Fruit fly (Drosophila melanogaster) whole organism, embryonic: ENCODE data around the gene Atg13.
A peak's percentile ranks its signal among the peaks of the same experiment; 100 is the strongest.

ENCODE experiments used
- Atf3 ChIP-seq: fragments of 200-800 bp; sonication (Bioruptor generic); optimal IDR thresholded peaks from 3 replicates; lab custom pipeline; 2016; ENCODE audit warnings: missing biosample characterization, missing genetic modification characterization
- Blimp-1 ChIP-seq: fragments of 200-800 bp; sonication (Bioruptor generic); optimal IDR thresholded peaks from 3 replicates; lab custom pipeline; 2018; ENCODE audit warnings: missing biosample characterization, missing genetic modification characterization, mild to moderate bottlenecking, moderate library complexity, missing genetic modification reagents
- CG10959 ChIP-seq: fragments of 200-800 bp; sonication (Bioruptor generic); IDR thresholded peaks from 2 replicates; pipeline ENCODE4 v1.3.6; 2022; ENCODE audit warnings: missing biosample characterization, missing genetic modification characterization
- CG12071 ChIP-seq: fragments of 200-800 bp; sonication (Bioruptor generic); optimal IDR thresholded peaks from 3 replicates; lab custom pipeline; 2018; ENCODE audit warnings: missing biosample characterization, mild to moderate bottlenecking, missing genetic modification characterization
- CG13775 ChIP-seq: fragments of 200-800 bp; sonication (Bioruptor generic); optimal IDR thresholded peaks from 3 replicates; lab custom pipeline; 2017; ENCODE audit warnings: missing biosample characterization, mild to moderate bottlenecking, missing genetic modification characterization
- CG14050 ChIP-seq: fragments of 200-800 bp; sonication (Bioruptor generic); IDR thresholded peaks from 3 replicates; pipeline ENCODE4 v1.3.6; 2022; ENCODE audit warnings: missing biosample characterization, missing genetic modification characterization
- CG15011 ChIP-seq: fragments of 200-800 bp; sonication (Bioruptor generic); optimal IDR thresholded peaks from 3 replicates; lab custom pipeline; 2018; ENCODE audit warnings: missing biosample characterization, mild to moderate bottlenecking, missing genetic modification characterization
- CG15696 ChIP-seq: fragments of 200-800 bp; sonication (Bioruptor generic); optimal IDR thresholded peaks from 2 replicates; lab custom pipeline; 2019; ENCODE audit warnings: missing biosample characterization, mild to moderate bottlenecking, missing genetic modification characterization, moderate library complexity
- CG17568 ChIP-seq: fragments of 200-800 bp; sonication (Bioruptor generic); optimal IDR thresholded peaks from 2 replicates; lab custom pipeline; 2018; ENCODE audit warnings: missing biosample characterization, mild to moderate bottlenecking, missing genetic modification characterization, moderate library complexity
- CG18476 ChIP-seq: fragments of 200-800 bp; sonication (Bioruptor generic); optimal IDR thresholded peaks from 2 replicates; lab custom pipeline; 2016; ENCODE audit warnings: missing biosample characterization, mild to moderate bottlenecking, missing genetic modification characterization
- CG2116 ChIP-seq: fragments of 200-800 bp; sonication (Bioruptor generic); optimal IDR thresholded peaks from 3 replicates; lab custom pipeline; 2018; ENCODE audit warnings: missing biosample characterization, mild to moderate bottlenecking, missing genetic modification characterization
- CG2202 ChIP-seq: fragments of 200-800 bp; sonication (Bioruptor generic); optimal IDR thresholded peaks from 2 replicates; lab custom pipeline; 2018; ENCODE audit warnings: missing biosample characterization, mild to moderate bottlenecking, missing genetic modification characterization
- CG30020 ChIP-seq: fragments of 200-800 bp; optimal IDR thresholded peaks from 2 replicates; lab custom pipeline; 2019; ENCODE audit warnings: missing biosample characterization, mild to moderate bottlenecking, missing genetic modification characterization, moderate library complexity
- CG34422 ChIP-seq: fragments of 200-800 bp; sonication (Bioruptor generic); IDR thresholded peaks from 3 replicates; pipeline ENCODE4 v1.3.6; 2022; ENCODE audit warnings: missing biosample characterization, missing genetic modification characterization
- CG4820 ChIP-seq: fragments of 200-800 bp; sonication (Bioruptor generic); optimal IDR thresholded peaks from 3 replicates; lab custom pipeline; 2016; ENCODE audit warnings: missing biosample characterization, missing genetic modification characterization
- CG5180 ChIP-seq: fragments of 200-800 bp; sonication (Bioruptor generic); optimal IDR thresholded peaks from 3 replicates; lab custom pipeline; 2017; ENCODE audit warnings: missing biosample characterization, missing genetic modification characterization, mild to moderate bottlenecking, moderate library complexity, missing genetic modification reagents
- CG6175 ChIP-seq: fragments of 200-800 bp; sonication (Bioruptor generic); IDR thresholded peaks from 3 replicates; pipeline ENCODE4 v1.3.6; 2022; ENCODE audit warnings: missing biosample characterization, missing genetic modification characterization
- CG7839 ChIP-seq: fragments of 200-800 bp; sonication (Bioruptor generic); optimal IDR thresholded peaks from 3 replicates; lab custom pipeline; 2018; ENCODE audit warnings: missing biosample characterization, mild to moderate bottlenecking, missing genetic modification characterization, moderate library complexity
- CG8388 ChIP-seq: fragments of 200-800 bp; sonication (Bioruptor generic); optimal IDR thresholded peaks from 2 replicates; lab custom pipeline; 2019; ENCODE audit warnings: missing biosample characterization, mild to moderate bottlenecking, missing genetic modification characterization, moderate library complexity
- CG9817 ChIP-seq: fragments of 200-800 bp; sonication (Bioruptor generic); optimal IDR thresholded peaks from 2 replicates; lab custom pipeline; 2018; ENCODE audit warnings: missing biosample characterization, mild to moderate bottlenecking, missing genetic modification characterization, moderate library complexity
- CoRest ChIP-seq: fragments of 200-800 bp; sonication (Bioruptor generic); optimal IDR thresholded peaks from 3 replicates; lab custom pipeline; 2018; ENCODE audit warnings: missing biosample characterization, mild to moderate bottlenecking, missing genetic modification characterization, moderate library complexity
- Fer2 ChIP-seq: fragments of 200-800 bp; sonication (Bioruptor generic); optimal IDR thresholded peaks from 2 replicates; lab custom pipeline; 2018; ENCODE audit warnings: missing biosample characterization, mild to moderate bottlenecking, missing genetic modification characterization, moderate library complexity
- H15 ChIP-seq: fragments of 200-800 bp; sonication (Bioruptor generic); IDR thresholded peaks from 3 replicates; pipeline ENCODE4 v1.3.6; 2022; ENCODE audit warnings: missing biosample characterization, missing genetic modification characterization
- HLH4C ChIP-seq: fragments of 200-800 bp; sonication (Bioruptor generic); IDR thresholded peaks from 3 replicates; pipeline ENCODE4 v1.3.6; 2022; ENCODE audit warnings: missing biosample characterization, missing genetic modification characterization; ENCODE audit not compliant: partially characterized antibody
- MBD-R2 ChIP-seq: fragments of 200-800 bp; sonication (Bioruptor generic); IDR thresholded peaks from 2 replicates; pipeline ENCODE4 v1.3.6; 2022; ENCODE audit warnings: missing biosample characterization, missing genetic modification characterization
- Mes4 ChIP-seq: fragments of 200-800 bp; sonication (Bioruptor generic); optimal IDR thresholded peaks from 2 replicates; lab custom pipeline; 2016; ENCODE audit warnings: missing biosample characterization, missing genetic modification characterization
- NfI ChIP-seq: fragments of 200-800 bp; sonication (Bioruptor generic); optimal IDR thresholded peaks from 3 replicates; lab custom pipeline; 2018; ENCODE audit warnings: missing biosample characterization, mild to moderate bottlenecking, missing genetic modification characterization, moderate library complexity
- Ravus ChIP-seq: fragments of 200-800 bp; sonication (Bioruptor generic); IDR thresholded peaks from 2 replicates; pipeline ENCODE4 v1.3.6; 2022; ENCODE audit warnings: missing biosample characterization, missing genetic modification characterization
- Stat92E ChIP-seq, 3 experiments: fragments of >200 bp in 2 of 3; fragments of 200-800 bp in 1 of 3; sonication (Bioruptor generic) in 1 of 3; optimal IDR thresholded peaks; 2 replicates each; lab custom pipeline; 2017 to 2019; ENCODE audit warnings: missing biosample characterization in 3 of 3, missing genetic modification characterization in 3 of 3, mild to moderate bottlenecking in 1 of 3, moderate library complexity in 1 of 3
- Tbp ChIP-seq: fragments of >200 bp; optimal IDR thresholded peaks from 2 replicates; lab custom pipeline; 2018; ENCODE audit warnings: missing biosample characterization, missing genetic modification characterization
- bowl ChIP-seq: fragments of 200-800 bp; sonication (Bioruptor generic); IDR thresholded peaks from 2 replicates; pipeline ENCODE4 v1.3.6; 2022; ENCODE audit warnings: missing biosample characterization, missing genetic modification characterization
- chm ChIP-seq: fragments of 200-800 bp; sonication (Bioruptor generic); IDR thresholded peaks from 2 replicates; pipeline ENCODE4 v1.3.6; 2022; ENCODE audit warnings: missing biosample characterization, missing genetic modification characterization
- corto ChIP-seq: fragments of 200-800 bp; sonication (Bioruptor generic); optimal IDR thresholded peaks from 2 replicates; lab custom pipeline; 2016; ENCODE audit warnings: missing biosample characterization, mild to moderate bottlenecking, missing genetic modification characterization, moderate library complexity
- dati ChIP-seq: fragments of 200-800 bp; sonication (Bioruptor generic); IDR thresholded peaks from 2 replicates; pipeline ENCODE4 v1.3.6; 2022; ENCODE audit warnings: missing biosample characterization, missing genetic modification characterization
- exex ChIP-seq: fragments of 200-800 bp; sonication (Bioruptor generic); optimal IDR thresholded peaks from 4 replicates; lab custom pipeline; 2018; ENCODE audit warnings: missing biosample characterization, mild to moderate bottlenecking, missing genetic modification characterization, moderate library complexity
- fru ChIP-seq: fragments of >200 bp; optimal IDR thresholded peaks from 2 replicates; lab custom pipeline; 2017
- gsb-n ChIP-seq: fragments of 200-800 bp; sonication (Bioruptor generic); optimal IDR thresholded peaks from 3 replicates; lab custom pipeline; 2018; ENCODE audit warnings: missing biosample characterization, mild to moderate bottlenecking, missing genetic modification characterization
- kay ChIP-seq: fragments of 200-800 bp; sonication (Bioruptor generic); optimal IDR thresholded peaks from 2 replicates; lab custom pipeline; 2016; ENCODE audit warnings: missing biosample characterization, missing genetic modification characterization
- lab ChIP-seq: fragments of 200-800 bp; sonication (Bioruptor generic); optimal IDR thresholded peaks from 3 replicates; lab custom pipeline; 2017; ENCODE audit warnings: missing biosample characterization, missing genetic modification characterization, mild to moderate bottlenecking, moderate library complexity, missing genetic modification reagents
- sisA ChIP-seq: fragments of 200-800 bp; sonication (Bioruptor generic); IDR thresholded peaks from 2 replicates; pipeline ENCODE4 v1.3.6; 2022; ENCODE audit warnings: missing biosample characterization, missing genetic modification characterization
- stc ChIP-seq: fragments of 200-800 bp; sonication (Bioruptor generic); IDR thresholded peaks from 2 replicates; pipeline ENCODE4 v1.3.6; 2022; ENCODE audit warnings: missing biosample characterization, missing genetic modification characterization
- stwl ChIP-seq: fragments of 200-800 bp; sonication (Bioruptor generic); optimal IDR thresholded peaks from 3 replicates; lab custom pipeline; 2018; ENCODE audit warnings: missing biosample characterization, mild to moderate bottlenecking, missing genetic modification characterization, moderate library complexity
- sug ChIP-seq: fragments of 200-800 bp; optimal IDR thresholded peaks from 2 replicates; lab custom pipeline; 2019; ENCODE audit warnings: missing biosample characterization, mild to moderate bottlenecking, missing genetic modification characterization, moderate library complexity
- trem ChIP-seq: fragments of 200-800 bp; optimal IDR thresholded peaks from 3 replicates; lab custom pipeline; 2019; ENCODE audit warnings: missing biosample characterization, mild to moderate bottlenecking, missing genetic modification characterization, moderate library complexity
- trh ChIP-seq: fragments of 200-800 bp; sonication (Bioruptor generic); optimal IDR thresholded peaks from 2 replicates; lab custom pipeline; 2016; ENCODE audit warnings: missing biosample characterization, missing genetic modification characterization
- tup ChIP-seq: fragments of 200-800 bp; sonication (Bioruptor generic); optimal IDR thresholded peaks from 2 replicates; lab custom pipeline; 2016; ENCODE audit warnings: missing biosample characterization, mild to moderate bottlenecking, missing genetic modification characterization, moderate library complexity
- z ChIP-seq: fragments of 200-800 bp; sonication (Bioruptor generic); IDR thresholded peaks from 3 replicates; pipeline ENCODE4 v1.3.6; 2022; ENCODE audit warnings: missing biosample characterization, missing genetic modification characterization
- zf30C ChIP-seq: fragments of 200-800 bp; sonication (Bioruptor generic); optimal IDR thresholded peaks from 3 replicates; lab custom pipeline; 2018; ENCODE audit warnings: missing biosample characterization, mild to moderate bottlenecking, missing genetic modification characterization
- zfh2 ChIP-seq: fragments of 200-800 bp; sonication (Bioruptor generic); optimal IDR thresholded peaks from 2 replicates; lab custom pipeline; 2016; ENCODE audit warnings: missing biosample characterization, missing genetic modification characterization

Atg13 gene

dm6 chr3R:8333768-8334470 lies 15.7 kb upstream of the Atg13 start, which contains the start of gene Poxm (continued):
- TF ChIP-seq Stat92E (GFP tag; optimal IDR thresholded peaks at IDR 0.05; lab: Kevin White, UChicago) (peak in 1 of 3 experiments; percentile 88), CG12071 (GFP tag; lab: Kevin White, UChicago) (peak; percentile 23), CG2116 (GFP tag; lab: Kevin White, UChicago) (peak; percentile 40), HLH4C (no peak), gsb-n (peak; percentile 88), chm (GFP tag; lab: Robert Waterston, UW) (no peak), H15 (GFP tag; lab: Robert Waterston, UW) (peak; percentile 84), NfI (GFP tag; lab: Kevin White, UChicago) (peak; percentile 88), CG7839 (tag; lab: Kevin White, UChicago) (peak; percentile 97), exex (tag; lab: Kevin White, UChicago) (peak; percentile 24), CG30020 (peak; percentile 78), CG5180 (GFP tag; lab: Kevin White, UChicago) (peak; percentile 81), CG9817 (peak; percentile 87), kay (GFP tag; lab: Kevin White, UChicago) (peak; percentile 74), trh (GFP tag; lab: Kevin White, UChicago) (peak; percentile 80), CG4820 (GFP tag; lab: Kevin White, UChicago) (peak; percentile 94), z (GFP tag; lab: Robert Waterston, UW) (peak; percentile 7; the same call in 1 of the 3 replicates), CG10959 (GFP tag; lab: Robert Waterston, UW) (peak; percentile 87), Ravus (peak; percentile 59), CG15696 (tag; lab: Kevin White, UChicago) (peak; percentile 94), trem (tag; lab: Kevin White, UChicago) (peak; percentile 87), CG6175 (GFP tag; lab: Robert Waterston, UW) (peak; percentile 65; the same call in 2 of the 3 replicates), CG2202 (tag; lab: Kevin White, UChicago) (peak; percentile 65), MBD-R2 (GFP tag; lab: Robert Waterston, UW) (no peak), Mes4 (GFP tag; lab: Kevin White, UChicago) (no peak), lab (GFP tag; lab: Kevin White, UChicago) (peak; percentile 77), CG8388 (GFP tag; lab: Kevin White, UChicago) (peak; percentile 88), CG13775 (GFP tag; lab: Kevin White, UChicago) (peak; percentile 87), sug (tag; lab: Kevin White, UChicago) (peak; percentile 87), Atf3 (GFP tag; lab: Kevin White, UChicago) (peak; percentile 27), sisA (GFP tag; lab: Robert Waterston, UW) (peak; percentile 93), Tbp (GFP tag; lab: Kevin White, UChicago) (no peak), tup (GFP tag; lab: Kevin White, UChicago) (peak; percentile 60), CG15011 (GFP tag; lab: Kevin White, UChicago) (peak; percentile 84), dati (GFP tag; lab: Robert Waterston, UW) (0 out of 2 replicates have a peak, but pooled peaks have one; percentile 28), CG14050 (GFP tag; lab: Robert Waterston, UW) (peak; percentile 69), CoRest (tag; lab: Kevin White, UChicago) (peak; percentile 97), zf30C (GFP tag; lab: Kevin White, UChicago) (no peak), zfh2 (GFP tag; lab: Kevin White, UChicago) (peak; percentile 43), CG34422 (GFP tag; lab: Robert Waterston, UW) (peak; percentile 89), Fer2 (tag; lab: Kevin White, UChicago) (peak; percentile 75), Blimp-1 (GFP tag; lab: Kevin White, UChicago) (peak; percentile 87), fru (lab: Kevin White, UChicago) (no peak), stc (peak; percentile 81), CG18476 (peak; percentile 81), CG17568 (peak; percentile 56), bowl (GFP tag; lab: Robert Waterston, UW) (no peak), stwl (tag; lab: Kevin White, UChicago) (no peak), corto (GFP tag; lab: Kevin White, UChicago) (peak; percentile 0)
